Fruit fly (Drosophila melanogaster): Measurements from ENCODE around the gene Rtel1.

Gene Rtel1

DNA sequence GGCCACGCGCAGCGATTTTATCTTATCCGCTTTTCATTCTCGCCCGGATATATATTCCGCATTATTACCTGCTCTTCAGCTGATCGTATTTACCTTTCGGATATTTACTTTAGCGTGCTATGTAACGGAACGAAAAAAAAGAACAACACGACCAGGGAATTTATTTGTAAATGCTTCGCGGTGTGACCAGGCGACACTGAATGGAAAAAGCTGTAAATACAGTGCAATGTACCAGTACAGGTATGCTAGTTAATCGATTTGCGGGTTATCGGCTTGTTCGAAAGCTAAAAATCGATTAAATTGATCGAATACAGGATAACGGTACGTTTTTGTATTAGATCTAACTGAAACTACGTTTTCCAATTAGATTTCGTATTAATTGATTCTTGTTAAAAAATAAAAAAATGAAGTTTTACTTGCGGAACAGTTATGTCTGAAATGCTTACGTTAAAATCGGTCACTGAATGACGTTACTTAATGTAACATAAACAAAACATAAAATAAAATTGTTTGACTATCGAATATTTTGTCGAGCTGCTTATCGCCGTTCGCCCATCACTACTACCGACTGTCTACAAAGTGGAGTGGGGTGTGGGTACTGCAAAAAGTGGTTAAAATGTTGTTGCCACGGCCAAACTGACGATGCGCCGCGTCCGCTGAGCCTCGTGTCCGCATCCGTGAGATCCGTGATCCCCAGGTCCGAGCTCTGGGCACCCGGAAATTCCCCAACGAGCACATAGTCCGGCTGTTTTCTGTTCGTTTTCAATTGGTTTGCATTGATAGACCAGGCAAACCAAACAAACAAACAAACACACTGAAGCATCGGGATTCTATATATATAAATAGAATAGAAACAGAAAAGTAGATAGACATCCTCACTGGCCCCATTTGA lies 16.7 kb downstream of the Rtel1 start, which contains the start of the genes MAPk-Ak2 and CG42699 (continued):
- TF ChIP-seq Sin3A (optimal IDR thresholded peaks at IDR 0.05) (peak; percentile 61), CG30020 (tag; optimal IDR thresholded peaks at IDR 0.05) (peak; percentile 66), Dad (GFP tag; optimal IDR thresholded peaks at IDR 0.05) (peak; percentile 70), cato (GFP tag; optimal IDR thresholded peaks at IDR 0.05; ENCODE audit: borderline replicate concordance) (peak; percentile 60), trem (tag; optimal IDR thresholded peaks at IDR 0.05) (peak; percentile 68), Usf (GFP tag; optimal IDR thresholded peaks at IDR 0.05) (no peak), CG10543 (GFP tag; optimal IDR thresholded peaks at IDR 0.05) (peak; percentile 96), aop (GFP tag; IDR thresholded peaks at IDR 0.05) (0 out of 2 replicates have a peak, but pooled peaks have one; percentile 22), B-H1 (GFP tag; IDR thresholded peaks at IDR 0.05) (peak; percentile 22; the same call in 1 of the 3 replicates), CG30403 (GFP tag; optimal IDR thresholded peaks at IDR 0.05) (peak; percentile 28), TFAM (GFP tag; optimal IDR thresholded peaks at IDR 0.05) (peak; percentile 38), cad (GFP tag; optimal IDR thresholded peaks at IDR 0.05) (no peak), twi (tag; optimal IDR thresholded peaks at IDR 0.05) (peak; percentile 15), Blimp-1 (GFP tag; optimal IDR thresholded peaks at IDR 0.05) (peak; percentile 72), CG11093 (GFP tag; IDR thresholded peaks at IDR 0.05) (peak; percentile 19; the same call in 1 of the 3 replicates), CG31365 (tag; optimal IDR thresholded peaks at IDR 0.05) (peak; percentile 71), CG15011 (GFP tag; optimal IDR thresholded peaks at IDR 0.05) (peak; percentile 77), jigr1 (GFP tag; IDR thresholded peaks at IDR 0.05) (no peak), CG6854 (GFP tag; optimal IDR thresholded peaks at IDR 0.05) (peak; percentile 74), Xbp1 (GFP tag; optimal IDR thresholded peaks at IDR 0.05) (peak; percentile 0), CG4282 (GFP tag; optimal IDR thresholded peaks at IDR 0.05) (peak; percentile 65), CG18599 (GFP tag; optimal IDR thresholded peaks at IDR 0.05) (peak; percentile 87), fd64A (GFP tag; optimal IDR thresholded peaks at IDR 0.05) (peak; percentile 83), pho (GFP tag; optimal IDR thresholded peaks at IDR 0.05) (peak; percentile 81), sr (GFP tag; IDR thresholded peaks at IDR 0.05) (peak; percentile 74), Antp (GFP tag; optimal IDR thresholded peaks at IDR 0.05) (peak; percentile 53), CG6683 (GFP tag; optimal IDR thresholded peaks at IDR 0.05) (peak; percentile 70), shn (GFP tag; optimal IDR thresholded peaks at IDR 0.05) (peak; percentile 71), Taf1 (GFP tag; IDR thresholded peaks at IDR 0.05) (no peak), Eip74EF (GFP tag; optimal IDR thresholded peaks at IDR 0.05) (peak in 1 of 2 experiments; percentile 55), tup (GFP tag; optimal IDR thresholded peaks at IDR 0.05) (peak; percentile 54), otp (GFP tag; IDR thresholded peaks at IDR 0.05) (peak; percentile 76; the same call in 1 of the 3 replicates), exex (tag; optimal IDR thresholded peaks at IDR 0.05) (peak; percentile 73), dati (GFP tag; IDR thresholded peaks at IDR 0.05) (no peak), schlank (tag; optimal IDR thresholded peaks at IDR 0.05) (peak; percentile 83), her (GFP tag; optimal IDR thresholded peaks at IDR 0.05) (peak; percentile 85), CG10565 (GFP tag; optimal IDR thresholded peaks at IDR 0.05) (no peak), nau (GFP tag; optimal IDR thresholded peaks at IDR 0.05) (peak; percentile 90), Atf3 (GFP tag; optimal IDR thresholded peaks at IDR 0.05) (peak; percentile 73), ewg (GFP tag; optimal IDR thresholded peaks at IDR 0.05) (peak; percentile 71), CG2199 (GFP tag; IDR thresholded peaks at IDR 0.05) (no peak), gt (GFP tag; IDR thresholded peaks at IDR 0.05) (no peak), insv (GFP tag; optimal IDR thresholded peaks at IDR 0.05) (peak in 1 of 2 experiments; percentile 94), chinmo (GFP tag; IDR thresholded peaks at IDR 0.05; ENCODE audit: partially characterized antibody) (no peak), CG15514 (GFP tag; optimal IDR thresholded peaks at IDR 0.05) (peak; percentile 75), CG15601 (tag; optimal IDR thresholded peaks at IDR 0.05) (peak; percentile 87), da (GFP tag; optimal IDR thresholded peaks at IDR 0.05) (peak; percentile 66), Nf-YB (GFP tag; optimal IDR thresholded peaks at IDR 0.05) (peak; percentile 54)

Measured in whole organism, embryonic.